Fruit fly (Drosophila melanogaster) whole organism, embryonic: Measurements from ENCODE around the gene CG5937.

Source experiments
- Awh ChIP-seq: fragments of 200-800 bp; sonication (Bioruptor generic); IDR thresholded peaks from 2 replicates; pipeline ENCODE4, ENCODE4 v1.3.6; 2022; ENCODE audit warnings: missing biosample characterization, missing genetic modification characterization
- CG1024 ChIP-seq: fragments of 200-800 bp; sonication (Bioruptor generic); IDR thresholded peaks from 2 replicates; pipeline ENCODE4 v1.3.6; 2022; ENCODE audit warnings: missing biosample characterization, missing genetic modification characterization
- CG10959 ChIP-seq: fragments of 200-800 bp; sonication (Bioruptor generic); IDR thresholded peaks from 2 replicates; pipeline ENCODE4 v1.3.6; 2022; ENCODE audit warnings: missing biosample characterization, missing genetic modification characterization
- CG11456 ChIP-seq: fragments of 200-800 bp; sonication (Bioruptor generic); IDR thresholded peaks from 3 replicates; pipeline ENCODE4 v1.3.6; 2022; ENCODE audit warnings: missing biosample characterization, missing genetic modification characterization
- CG14441 ChIP-seq: fragments of 200-800 bp; sonication (Bioruptor generic); IDR thresholded peaks from 2 replicates; pipeline ENCODE4 v1.3.6; 2022; ENCODE audit warnings: missing biosample characterization, missing genetic modification characterization
- CG15601 ChIP-seq: fragments of 200-800 bp; sonication (Bioruptor generic); optimal IDR thresholded peaks from 3 replicates; lab custom pipeline; 2019; ENCODE audit warnings: missing biosample characterization, mild to moderate bottlenecking, missing genetic modification characterization, moderate library complexity
- CG1792 ChIP-seq: fragments of 200-800 bp; sonication (Bioruptor generic); optimal IDR thresholded peaks from 2 replicates; lab custom pipeline; 2016; ENCODE audit warnings: missing biosample characterization, missing genetic modification characterization
- CG18619 ChIP-seq: fragments of 200-800 bp; sonication (Bioruptor generic); optimal IDR thresholded peaks from 3 replicates; lab custom pipeline; 2017; ENCODE audit warnings: missing biosample characterization, mild to moderate bottlenecking, missing genetic modification characterization
- CG30431 ChIP-seq: fragments of 200-800 bp; sonication (Bioruptor generic); optimal IDR thresholded peaks from 2 replicates; lab custom pipeline; 2017; ENCODE audit warnings: missing biosample characterization, missing genetic modification characterization
- CG31224 ChIP-seq: fragments of 200-800 bp; sonication (Bioruptor generic); IDR thresholded peaks from 2 replicates; pipeline ENCODE4 v1.3.6; 2022; ENCODE audit warnings: missing biosample characterization, missing genetic modification characterization
- CG34376 ChIP-seq: fragments of 200-800 bp; sonication (Bioruptor generic); optimal IDR thresholded peaks from 2 replicates; lab custom pipeline; 2018; ENCODE audit warnings: missing biosample characterization, mild to moderate bottlenecking, missing genetic modification characterization
- CG4730 ChIP-seq: fragments of 200-800 bp; sonication (Bioruptor generic); IDR thresholded peaks from 2 replicates; pipeline ENCODE4 v1.3.6; 2022; ENCODE audit warnings: missing biosample characterization, missing genetic modification characterization
- CG4854 ChIP-seq: fragments of 200-800 bp; sonication (Bioruptor generic); optimal IDR thresholded peaks from 2 replicates; lab custom pipeline; 2016; ENCODE audit warnings: missing biosample characterization, missing genetic modification characterization, inconsistent platforms
- CG6175 ChIP-seq: fragments of 200-800 bp; sonication (Bioruptor generic); IDR thresholded peaks from 3 replicates; pipeline ENCODE4 v1.3.6; 2022; ENCODE audit warnings: missing biosample characterization, missing genetic modification characterization
- CG6791 ChIP-seq: fragments of 200-800 bp; sonication (Bioruptor generic); IDR thresholded peaks from 3 replicates; pipeline ENCODE4 v1.3.6; 2022; ENCODE audit warnings: missing biosample characterization, missing genetic modification characterization; ENCODE audit not compliant: partially characterized antibody
- CG7372 ChIP-seq: fragments of 200-800 bp; sonication (Bioruptor generic); IDR thresholded peaks from 2 replicates; pipeline ENCODE4 v1.3.6; 2022; ENCODE audit warnings: missing biosample characterization, missing genetic modification characterization
- CG8765 ChIP-seq: fragments of 200-800 bp; sonication (Bioruptor generic); IDR thresholded peaks from 2 replicates; pipeline ENCODE4 v1.3.6; 2022; ENCODE audit warnings: missing biosample characterization, missing genetic modification characterization
- CG8924 ChIP-seq: fragments of 200-800 bp; optimal IDR thresholded peaks from 3 replicates; lab custom pipeline; 2019; ENCODE audit warnings: missing biosample characterization, mild to moderate bottlenecking, missing genetic modification characterization, moderate library complexity
- CG9876 ChIP-seq: fragments of 200-800 bp; sonication (Bioruptor generic); optimal IDR thresholded peaks from 2 replicates; lab custom pipeline; 2016; ENCODE audit warnings: missing biosample characterization, missing genetic modification characterization
- CG9932 ChIP-seq: fragments of 200-800 bp; sonication (Bioruptor generic); IDR thresholded peaks from 2 replicates; pipeline ENCODE4 v1.3.6; 2022; ENCODE audit warnings: missing biosample characterization, missing genetic modification characterization
- CHES-1-like ChIP-seq: fragments of 200-800 bp; sonication (Bioruptor generic); optimal IDR thresholded peaks from 2 replicates; lab custom pipeline; 2016; ENCODE audit warnings: missing biosample characterization, missing genetic modification characterization
- D19B ChIP-seq: fragments of 200-800 bp; sonication (Bioruptor generic); optimal IDR thresholded peaks from 2 replicates; lab custom pipeline; 2017; ENCODE audit warnings: missing biosample characterization, mild to moderate bottlenecking, missing genetic modification characterization
- Doc3 ChIP-seq: fragments of 200-800 bp; sonication (Bioruptor generic); IDR thresholded peaks from 3 replicates; pipeline ENCODE4 v1.3.6; 2022; ENCODE audit warnings: missing biosample characterization, missing genetic modification characterization; ENCODE audit not compliant: partially characterized antibody
- Dp ChIP-seq: fragments of 200-800 bp; sonication (Bioruptor generic); optimal IDR thresholded peaks from 2 replicates; lab custom pipeline; 2018; ENCODE audit warnings: missing biosample characterization, mild to moderate bottlenecking, missing genetic modification characterization, moderate library complexity
- E2f1 ChIP-seq: fragments of 200-800 bp; sonication (Bioruptor generic); IDR thresholded peaks from 2 replicates; pipeline ENCODE4 v1.3.6; 2022; ENCODE audit warnings: missing biosample characterization, missing genetic modification characterization
- Hr51 ChIP-seq, 2 experiments: fragments of 200-800 bp; sonication (Bioruptor generic); optimal IDR thresholded peaks; 2 replicates in 1 of 2; 3 replicates in 1 of 2; lab custom pipeline; 2016 to 2018; ENCODE audit warnings: missing biosample characterization in 2 of 2, missing genetic modification characterization in 2 of 2, mild to moderate bottlenecking in 1 of 2, moderate library complexity in 1 of 2
- Hsf ChIP-seq: fragments of 200-800 bp; sonication (Bioruptor generic); optimal IDR thresholded peaks from 3 replicates; lab custom pipeline; 2016; ENCODE audit warnings: missing biosample characterization, missing genetic modification characterization
- Kr ChIP-seq: fragments of 200-800 bp; sonication (Bioruptor generic); optimal IDR thresholded peaks from 2 replicates; lab custom pipeline; 2017; ENCODE audit warnings: missing biosample characterization, mild to moderate bottlenecking, missing genetic modification characterization
- Nf-YB ChIP-seq: fragments of 200-800 bp; sonication (Bioruptor generic); optimal IDR thresholded peaks from 3 replicates; lab custom pipeline; 2019; ENCODE audit warnings: missing biosample characterization, mild to moderate bottlenecking, missing genetic modification characterization, moderate library complexity
- Optix ChIP-seq: fragments of 200-800 bp; sonication (Bioruptor generic); IDR thresholded peaks from 3 replicates; pipeline ENCODE4 v1.3.6; 2022; ENCODE audit warnings: missing biosample characterization, missing genetic modification characterization
- Sry-δ ChIP-seq: fragments of 200-800 bp; sonication (Bioruptor generic); optimal IDR thresholded peaks from 2 replicates; lab custom pipeline; 2016; ENCODE audit warnings: missing biosample characterization, missing genetic modification characterization
- Xrp1 ChIP-seq: fragments of 200-800 bp; sonication (Bioruptor generic); IDR thresholded peaks from 2 replicates; pipeline ENCODE4 v1.3.6; 2022; ENCODE audit warnings: missing biosample characterization, missing genetic modification characterization
- ab ChIP-seq: fragments of 200-800 bp; sonication (Bioruptor generic); optimal IDR thresholded peaks from 2 replicates; lab custom pipeline; 2016; ENCODE audit warnings: missing biosample characterization, missing genetic modification characterization
- bcd ChIP-seq: fragments of 200-800 bp; sonication (Bioruptor generic); optimal IDR thresholded peaks from 2 replicates; lab custom pipeline; 2017; ENCODE audit warnings: missing biosample characterization, mild to moderate bottlenecking, missing genetic modification characterization
- corto ChIP-seq: fragments of 200-800 bp; sonication (Bioruptor generic); optimal IDR thresholded peaks from 2 replicates; lab custom pipeline; 2016; ENCODE audit warnings: missing biosample characterization, mild to moderate bottlenecking, missing genetic modification characterization, moderate library complexity
- crol ChIP-seq: fragments of 200-800 bp; sonication (Bioruptor generic); IDR thresholded peaks from 2 replicates; pipeline ENCODE4 v1.3.6; 2022; ENCODE audit warnings: missing biosample characterization, missing genetic modification characterization
- esg ChIP-seq: fragments of 200-800 bp; sonication (Bioruptor generic); conservative IDR thresholded peaks from 2 replicates; pipeline ENCODE4 v1.3.6; 2022; ENCODE audit warnings: missing biosample characterization, missing genetic modification characterization
- ftz-f1 ChIP-seq: fragments of 200-800 bp; sonication (Bioruptor generic); optimal IDR thresholded peaks from 2 replicates; lab custom pipeline; 2016; ENCODE audit warnings: missing biosample characterization, missing genetic modification characterization
- fu2 ChIP-seq: fragments of 200-800 bp; sonication (Bioruptor generic); optimal IDR thresholded peaks from 2 replicates; lab custom pipeline; 2016; ENCODE audit warnings: missing biosample characterization, missing genetic modification characterization
- grn ChIP-seq: fragments of 200-800 bp; sonication (Bioruptor generic); optimal IDR thresholded peaks from 3 replicates; lab custom pipeline; 2017; ENCODE audit warnings: missing biosample characterization, missing genetic modification characterization
- jumu ChIP-seq: fragments of 200-800 bp; sonication (Bioruptor generic); optimal IDR thresholded peaks from 3 replicates; lab custom pipeline; 2016; ENCODE audit warnings: missing biosample characterization, missing genetic modification characterization
- kay ChIP-seq: fragments of 200-800 bp; sonication (Bioruptor generic); optimal IDR thresholded peaks from 2 replicates; lab custom pipeline; 2016; ENCODE audit warnings: missing biosample characterization, missing genetic modification characterization
- mam ChIP-seq: fragments of 200-800 bp; sonication (Bioruptor generic); optimal IDR thresholded peaks from 3 replicates; lab custom pipeline; 2016; ENCODE audit warnings: missing biosample characterization, missing genetic modification characterization
- pb ChIP-seq: fragments of 200-800 bp; sonication (Bioruptor generic); optimal IDR thresholded peaks from 3 replicates; lab custom pipeline; 2016; ENCODE audit warnings: missing biosample characterization, missing genetic modification characterization
- run ChIP-seq: fragments of 200-800 bp; sonication (Bioruptor generic); optimal IDR thresholded peaks from 3 replicates; lab custom pipeline; 2018; ENCODE audit warnings: missing biosample characterization, mild to moderate bottlenecking, missing genetic modification characterization
- sc ChIP-seq, 3 experiments: fragments of >200 bp in 2 of 3; fragments of 200-800 bp in 1 of 3; sonication (Bioruptor generic) in 1 of 3; optimal IDR thresholded peaks; 2 replicates in 2 of 3; 3 replicates in 1 of 3; lab custom pipeline; 2017; ENCODE audit warnings: mild to moderate bottlenecking in 1 of 3, missing biosample characterization in 1 of 3, missing genetic modification characterization in 1 of 3, missing genetic modification reagents in 1 of 3
- slp2 ChIP-seq: fragments of 200-800 bp; sonication (Bioruptor generic); optimal IDR thresholded peaks from 2 replicates; lab custom pipeline; 2016; ENCODE audit warnings: missing biosample characterization, missing genetic modification characterization
- sr ChIP-seq: fragments of 200-800 bp; sonication (Bioruptor generic); IDR thresholded peaks from 3 replicates; pipeline ENCODE4 v1.3.6; 2022; ENCODE audit warnings: missing biosample characterization, missing genetic modification characterization
- tap ChIP-seq: fragments of 200-800 bp; optimal IDR thresholded peaks from 3 replicates; lab custom pipeline; 2019; ENCODE audit warnings: missing biosample characterization, mild to moderate bottlenecking, missing genetic modification characterization, moderate library complexity
- tio ChIP-seq: fragments of 200-800 bp; sonication (Bioruptor generic); optimal IDR thresholded peaks from 2 replicates; lab custom pipeline; 2017; ENCODE audit warnings: missing biosample characterization, missing genetic modification characterization, inconsistent platforms
- tup ChIP-seq: fragments of 200-800 bp; sonication (Bioruptor generic); optimal IDR thresholded peaks from 2 replicates; lab custom pipeline; 2016; ENCODE audit warnings: missing biosample characterization, mild to moderate bottlenecking, missing genetic modification characterization, moderate library complexity
- vvl ChIP-seq: fragments of 200-800 bp; sonication (Bioruptor generic); IDR thresholded peaks from 2 replicates; pipeline ENCODE4 v1.3.6; 2022; ENCODE audit warnings: missing biosample characterization, missing genetic modification characterization

CG5937 gene

DNA sequence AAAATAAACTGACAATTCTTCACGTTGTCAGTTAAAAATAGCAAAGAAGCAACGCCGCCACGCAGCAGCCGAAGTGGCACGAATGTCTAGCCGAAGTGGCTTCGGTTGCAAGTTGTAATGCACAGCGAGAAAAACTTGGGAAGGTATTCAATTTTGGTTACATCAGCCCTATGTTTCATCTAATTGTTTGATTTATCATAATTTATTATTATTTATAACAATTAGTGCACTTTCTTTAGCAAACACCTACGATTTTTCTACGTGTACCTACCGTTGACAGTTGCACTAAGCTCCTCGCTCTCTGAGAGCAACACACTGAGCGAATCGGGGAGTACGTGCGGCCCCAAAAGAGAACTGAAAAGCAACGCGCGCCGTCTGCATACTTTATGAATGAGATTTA, 35.0 kb downstream of the CG5937 start, which contains the start of gene Tsp5D (continued):
- TF ChIP-seq CG1024, result peak; percentile 94
- peak; percentile 92 for TF ChIP-seq CG4730 (GFP tag; lab: Robert Waterston, UW)
- TF ChIP-seq kay (GFP tag; lab: Kevin White, UChicago), result peak; percentile 66
- TF ChIP-seq CG6175, result peak; percentile 87
- TF ChIP-seq Hsf (GFP tag; lab: Kevin White, UChicago), result peak; percentile 61
- peak; percentile 68 for TF ChIP-seq tio (GFP tag; lab: Kevin White, UChicago)
- TF ChIP-seq vvl (GFP tag; lab: Robert Waterston, UW), result peak; percentile 98
- TF ChIP-seq Optix (GFP tag; lab: Robert Waterston, UW), result peak; percentile 95
- peak; percentile 56 for TF ChIP-seq D19B (GFP tag; lab: Kevin White, UChicago)
- TF ChIP-seq sr (GFP tag; lab: Robert Waterston, UW), result peak; percentile 82
- no peak for TF ChIP-seq pb
- no peak for TF ChIP-seq slp2 (GFP tag; lab: Kevin White, UChicago)
- no peak for TF ChIP-seq jumu (GFP tag; lab: Kevin White, UChicago)
- peak; percentile 51 for TF ChIP-seq CG9932 (GFP tag; lab: Robert Waterston, UW)
- peak; percentile 95 for TF ChIP-seq E2f1 (GFP tag; lab: Robert Waterston, UW)
- TF ChIP-seq Xrp1, result peak; percentile 96
- TF ChIP-seq esg, result peak; percentile 94
- TF ChIP-seq CG34376, result no peak
- peak; percentile 95 for TF ChIP-seq tap
- peak; percentile 73 for TF ChIP-seq CG31224 (GFP tag; lab: Robert Waterston, UW)
- peak; percentile 92 for TF ChIP-seq CG8924
- no peak for TF ChIP-seq CG9876
- no peak for TF ChIP-seq CHES-1-like
- peak; percentile 33 for TF ChIP-seq CG1792
- TF ChIP-seq CG10959 (GFP tag; lab: Robert Waterston, UW), result peak; percentile 89
- peak; percentile 35 to 93 for TF ChIP-seq Hr51 (GFP tag; optimal IDR thresholded peaks at IDR 0.05; lab: Kevin White, UChicago)
- TF ChIP-seq Doc3 (GFP tag; lab: Robert Waterston, UW), result no peak
- peak; percentile 54; the same call in 1 of the 2 replicates for TF ChIP-seq crol
- peak; percentile 86 for TF ChIP-seq run
- peak; percentile 76 for TF ChIP-seq CG18619
- TF ChIP-seq CG30431, result peak; percentile 84
- no peak for TF ChIP-seq grn (GFP tag; lab: Kevin White, UChicago)
- peak; percentile 97 for TF ChIP-seq Awh (GFP tag; lab: Robert Waterston, UW)
- no peak; the same call in 1 of the 2 replicates for TF ChIP-seq CG8765
- TF ChIP-seq Sry-δ (GFP tag; lab: Kevin White, UChicago), result peak; percentile 16
- TF ChIP-seq Nf-YB (GFP tag; lab: Kevin White, UChicago), result peak; percentile 74
- TF ChIP-seq fu2 (GFP tag; lab: Kevin White, UChicago), result no peak
- no peak for TF ChIP-seq ab (GFP tag; lab: Kevin White, UChicago)
- peak; percentile 96 for TF ChIP-seq CG14441 (GFP tag; lab: Robert Waterston, UW)
- peak; percentile 82 for TF ChIP-seq CG4854 (GFP tag; lab: Kevin White, UChicago)
- TF ChIP-seq mam, result peak; percentile 7
- peak; percentile 81 for TF ChIP-seq CG7372 (GFP tag; lab: Robert Waterston, UW)
- peak; percentile 57 for TF ChIP-seq tup (GFP tag; lab: Kevin White, UChicago)
- TF ChIP-seq CG6791 (GFP tag; lab: Robert Waterston, UW), result no peak
- no peak for TF ChIP-seq corto
- peak; percentile 90 for TF ChIP-seq CG15601 (tag; lab: Kevin White, UChicago)
- TF ChIP-seq Kr (GFP tag; lab: Kevin White, UChicago), result no peak
- TF ChIP-seq ftz-f1 (GFP tag; lab: Kevin White, UChicago), result no peak
- peak; percentile 90 for TF ChIP-seq bcd (GFP tag; lab: Kevin White, UChicago)
- TF ChIP-seq CG11456 (GFP tag; lab: Robert Waterston, UW), result peak; percentile 91
- no peak for TF ChIP-seq Dp (GFP tag; lab: Kevin White, UChicago)
- TF ChIP-seq sc (optimal IDR thresholded peaks at IDR 0.05; lab: Kevin White, UChicago), result no peak
- TF ChIP-seq sc (GFP tag; optimal IDR thresholded peaks at IDR 0.05; lab: Kevin White, UChicago), result peak; percentile 92
